Worm (Caenorhabditis elegans) whole organism, early embryonic: ENCODE measurements around the gene C23H4.6.
A peak's percentile ranks its signal among the peaks of the same experiment; 100 is the strongest.

Source experiments
- B0310.2 ChIP-seq: sonication (generic microtip); optimal IDR thresholded peaks from 2 replicates; lab custom pipeline; 2016; ENCODE audit warnings: mild to moderate bottlenecking, missing genetic modification characterization, missing compliant biosample characterization
- F13C5.2 ChIP-seq: sonication (generic microtip); optimal IDR thresholded peaks from 2 replicates; lab custom pipeline; 2017; ENCODE audit warnings: mild to moderate bottlenecking, missing genetic modification characterization, inconsistent platforms, missing compliant biosample characterization
- aly-1 ChIP-seq: sonication (generic microtip); optimal IDR thresholded peaks from 2 replicates; lab custom pipeline; 2016; ENCODE audit warnings: missing genetic modification characterization, missing compliant biosample characterization
- ama-1 ChIP-seq: fragments of 150-350 bp; optimal IDR thresholded peaks from 2 replicates; lab custom pipeline; 2014
- ceh-13 ChIP-seq: fragments of 200-800 bp; sonication (Bioruptor generic); optimal IDR thresholded peaks from 2 replicates; lab custom pipeline; 2018; ENCODE audit warnings: mild to moderate bottlenecking, missing genetic modification characterization, missing compliant biosample characterization
- ceh-36 ChIP-seq: sonication (generic microtip); optimal IDR thresholded peaks from 2 replicates; lab custom pipeline; 2016; ENCODE audit warnings: missing genetic modification characterization, inconsistent platforms, missing compliant biosample characterization
- ets-7 ChIP-seq: sonication (generic microtip); optimal IDR thresholded peaks from 2 replicates; lab custom pipeline; 2016; ENCODE audit warnings: missing genotype, missing genetic modification characterization, missing compliant biosample characterization
- flt-1 ChIP-seq: fragments of 200-800 bp; sonication (Bioruptor generic); IDR thresholded peaks from 2 replicates; pipeline ENCODE4 v1.3.6; 2022; ENCODE audit warnings: missing genetic modification characterization, missing compliant biosample characterization
- hmbx-1 ChIP-seq: sonication (generic microtip); optimal IDR thresholded peaks from 2 replicates; lab custom pipeline; 2016; ENCODE audit warnings: mild to moderate bottlenecking, missing genetic modification characterization, missing compliant biosample characterization
- hmg-4 ChIP-seq: fragments of 200-800 bp; sonication (Bioruptor generic); optimal IDR thresholded peaks from 2 replicates; lab custom pipeline; 2018; ENCODE audit warnings: mild to moderate bottlenecking, missing genetic modification characterization, missing compliant biosample characterization
- hnd-1 ChIP-seq: sonication (generic microtip); optimal IDR thresholded peaks from 2 replicates; lab custom pipeline; 2016; ENCODE audit warnings: missing genetic modification characterization, missing compliant biosample characterization
- pes-1 ChIP-seq: fragments of 200-800 bp; sonication (Bioruptor generic); IDR thresholded peaks from 2 replicates; pipeline ENCODE4 v1.3.6; 2022; ENCODE audit warnings: missing genetic modification reagents, missing genetic modification characterization, missing compliant biosample characterization
- scrt-1 ChIP-seq: fragments of 200-800 bp; sonication (Bioruptor generic); IDR thresholded peaks from 2 replicates; pipeline ENCODE4 v1.3.6; 2022; ENCODE audit warnings: missing genetic modification characterization, missing compliant biosample characterization
- sea-1 ChIP-seq: fragments of 200-800 bp; sonication (Bioruptor generic); conservative IDR thresholded peaks from 2 replicates; pipeline ENCODE4 v1.3.6; 2022; ENCODE audit warnings: missing genetic modification characterization, missing compliant biosample characterization
- tbx-11 ChIP-seq: fragments of 200-800 bp; sonication (Bioruptor generic); IDR thresholded peaks from 2 replicates; pipeline ENCODE4 v1.3.6; 2022; ENCODE audit warnings: missing genetic modification characterization, missing compliant biosample characterization
- tbx-37 ChIP-seq: fragments of 200-800 bp; sonication (Bioruptor generic); conservative IDR thresholded peaks from 2 replicates; pipeline ENCODE4 v1.3.6; 2022; ENCODE audit warnings: missing genetic modification reagents, missing genetic modification characterization, missing compliant biosample characterization
- tra-4 ChIP-seq: sonication (generic microtip); optimal IDR thresholded peaks from 2 replicates; lab custom pipeline; 2017; ENCODE audit warnings: missing genetic modification characterization, missing compliant biosample characterization

The C23H4.6 gene

DNA sequence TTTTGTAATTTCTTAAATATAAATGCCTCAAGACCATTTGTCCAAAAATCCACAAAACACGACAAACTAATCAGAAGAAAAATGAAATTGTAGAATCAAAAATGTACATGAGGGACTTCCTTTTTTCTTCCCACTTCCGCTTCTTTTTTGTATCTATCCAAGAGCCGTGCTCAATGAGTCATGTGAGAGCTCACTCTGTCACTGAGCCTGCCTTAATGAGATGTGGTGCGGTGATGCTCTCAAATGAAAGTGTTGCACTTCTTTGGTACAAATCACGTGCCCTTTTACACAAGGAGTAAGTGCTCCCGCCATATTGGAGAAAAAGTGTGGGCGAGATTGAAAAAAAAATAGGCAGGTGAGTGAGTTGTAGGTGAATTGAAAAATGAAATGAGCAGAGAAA lies 31.1 kb upstream of the C23H4.6 start:
- TF ChIP-seq tra-4 (tag; lab: Kevin White, UChicago) (no peak), sea-1 (GFP tag; lab: Robert Waterston, UW) (no peak), hmg-4 (no peak), ceh-36 (no peak), hmbx-1 (tag; lab: Kevin White, UChicago) (no peak), ets-7 (tag; lab: Kevin White, UChicago) (no peak), hnd-1 (no peak)

DNA sequence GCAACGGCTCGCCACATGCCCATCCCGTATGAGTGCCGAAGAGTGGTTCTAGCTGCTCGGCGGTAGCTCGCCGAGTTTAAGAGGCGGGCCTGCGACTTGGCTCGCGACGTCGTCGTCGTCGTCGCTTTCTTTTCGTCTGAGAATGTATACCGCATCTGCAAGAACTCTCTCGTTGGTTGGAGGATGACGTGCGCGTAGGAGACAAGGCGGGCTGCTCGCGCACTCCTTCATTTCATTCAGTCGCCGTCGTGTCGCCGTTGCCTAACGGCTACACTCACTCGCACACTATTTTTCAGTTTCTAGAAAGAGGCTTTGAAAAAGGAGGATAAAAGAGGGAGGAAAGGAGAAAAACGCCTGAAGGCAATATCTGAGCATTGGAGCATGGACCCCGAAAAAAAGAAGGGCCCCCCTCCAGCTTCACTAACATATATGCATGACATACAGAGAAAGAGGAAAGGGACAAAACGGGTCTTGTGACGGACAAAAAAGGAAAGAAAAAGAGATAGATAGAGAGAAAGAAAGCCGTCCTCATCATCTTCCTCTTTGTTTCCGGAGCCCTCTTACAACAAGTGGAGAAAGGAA lies 29.8 kb upstream of the C23H4.6 start:
- TF ChIP-seq ama-1 (lab: Kevin White, UChicago) (no peak), F13C5.2 (tag; lab: Kevin White, UChicago) (peak; percentile 24)

DNA sequence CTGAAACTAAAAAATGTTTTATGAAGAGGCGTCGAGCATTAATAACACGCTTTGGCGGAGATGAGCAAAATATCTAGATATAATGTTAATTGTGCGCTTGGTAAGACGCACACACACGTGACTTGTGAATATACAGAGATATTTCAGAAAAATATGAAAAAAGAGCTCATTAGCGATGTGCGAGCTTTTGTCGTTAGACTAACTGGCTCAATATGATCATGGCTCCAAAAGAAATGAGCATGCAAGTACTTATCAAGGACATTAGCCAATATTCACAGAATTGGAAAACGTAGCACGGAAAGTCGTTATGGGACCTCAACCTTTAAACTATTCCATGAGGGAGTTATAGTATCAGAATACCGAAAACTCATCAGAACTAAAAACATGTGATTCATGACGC lies 28.3 kb upstream of the C23H4.6 start:
- no peak for TF ChIP-seq hnd-1
- TF ChIP-seq F13C5.2 (tag; lab: Kevin White, UChicago) = no peak
- TF ChIP-seq pes-1 (GFP tag; lab: Robert Waterston, UW) = no peak
- TF ChIP-seq hmg-4 = no peak
- no peak for TF ChIP-seq aly-1 (tag; lab: Kevin White, UChicago)
- no peak for TF ChIP-seq tbx-11 (GFP tag; lab: Robert Waterston, UW)
- no peak for TF ChIP-seq scrt-1
- no peak for TF ChIP-seq hmbx-1 (tag; lab: Kevin White, UChicago)
- TF ChIP-seq B0310.2 (tag; lab: Kevin White, UChicago) = no peak
- no peak for TF ChIP-seq ets-7 (tag; lab: Kevin White, UChicago)
- no peak for TF ChIP-seq tbx-37
- no peak for TF ChIP-seq ceh-36
- no peak for TF ChIP-seq ceh-13 (GFP tag; lab: Kevin White, UChicago)
- no peak for TF ChIP-seq flt-1 (GFP tag; lab: Robert Waterston, UW)
- no peak for TF ChIP-seq sea-1 (GFP tag; lab: Robert Waterston, UW)
- no peak for TF ChIP-seq tra-4 (tag; lab: Kevin White, UChicago)
- TF ChIP-seq ama-1 (lab: Kevin White, UChicago) = no peak

DNA sequence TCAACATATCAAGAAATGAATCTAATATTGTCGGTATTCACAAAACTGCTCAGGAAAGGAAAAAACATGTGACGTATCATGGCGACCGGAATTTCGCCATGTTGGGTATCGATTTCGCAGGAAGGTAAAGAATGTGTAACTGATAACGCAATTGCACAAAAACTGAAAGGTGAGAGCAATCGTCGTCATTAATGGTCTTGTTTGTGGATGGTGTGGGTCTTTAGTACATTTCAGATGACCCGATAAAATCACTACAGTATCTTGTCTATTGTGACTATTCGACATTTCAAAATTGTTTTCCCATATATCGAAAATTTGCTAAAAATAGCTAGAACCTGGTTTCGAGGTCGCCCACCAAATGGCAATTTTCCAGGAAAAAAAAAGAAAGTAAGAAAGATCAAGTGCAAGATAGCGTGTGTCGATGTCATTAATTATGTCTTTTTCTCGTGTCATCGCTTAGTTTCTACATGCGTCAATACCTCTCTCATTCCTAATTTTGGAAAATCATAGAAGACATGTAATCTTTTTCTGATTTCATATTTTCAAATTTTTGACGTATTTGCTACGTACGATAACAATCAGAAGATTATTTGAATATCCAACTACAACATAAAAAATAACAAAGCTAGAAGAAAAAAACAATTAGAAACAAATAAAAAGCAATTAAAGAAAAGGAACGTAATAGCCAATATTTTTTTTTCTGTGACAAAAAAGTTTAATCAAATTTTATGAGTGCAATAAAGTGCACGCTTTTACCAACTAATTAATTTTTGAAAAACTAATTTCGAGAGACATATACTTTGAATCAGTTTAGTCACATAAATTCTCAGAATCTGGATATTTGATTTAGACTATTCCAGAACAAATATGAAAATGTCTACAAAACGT lies 25.0 kb upstream of the C23H4.6 start:
- TF ChIP-seq tbx-11 (GFP tag; lab: Robert Waterston, UW) (no peak), tbx-37 (no peak), ceh-13 (GFP tag; lab: Kevin White, UChicago) (no peak), ama-1 (lab: Kevin White, UChicago) (no peak), ceh-36 (no peak), pes-1 (GFP tag; lab: Robert Waterston, UW) (no peak), hnd-1 (no peak), flt-1 (GFP tag; lab: Robert Waterston, UW) (no peak), hmg-4 (no peak), aly-1 (tag; lab: Kevin White, UChicago) (no peak), B0310.2 (tag; lab: Kevin White, UChicago) (no peak), sea-1 (GFP tag; lab: Robert Waterston, UW) (no peak), tra-4 (tag; lab: Kevin White, UChicago) (no peak)

DNA sequence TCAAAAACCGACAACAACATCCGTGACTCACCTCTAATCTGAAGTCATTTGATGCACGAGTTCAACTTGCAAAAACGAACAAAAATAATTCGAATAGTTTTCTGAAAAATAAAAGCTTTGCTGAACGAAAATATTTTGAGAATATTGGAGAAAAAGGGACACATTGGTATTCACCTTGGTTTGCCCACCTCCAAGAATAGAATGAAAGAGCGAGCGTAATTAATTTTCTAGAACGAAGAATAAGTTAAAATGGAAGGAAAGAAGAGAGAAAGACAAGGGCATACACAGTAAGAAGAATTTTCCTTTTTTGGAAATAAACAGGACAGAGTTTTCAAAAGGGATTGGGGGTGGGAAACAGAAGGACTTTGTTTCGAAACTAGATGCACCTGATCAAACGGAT lies 22.6 kb upstream of the C23H4.6 start, which contains the start of gene cab-1:
TSS of gene cab-1 (minus strand) at position 101 of the 400 bp plus-strand sequence.
- TF ChIP-seq tbx-11 (GFP tag; lab: Robert Waterston, UW) = no peak
- TF ChIP-seq ceh-36 = no peak
- TF ChIP-seq ceh-13 (GFP tag; lab: Kevin White, UChicago) = no peak
- TF ChIP-seq pes-1 (GFP tag; lab: Robert Waterston, UW) = no peak
- TF ChIP-seq hnd-1 = no peak
- TF ChIP-seq ets-7 (tag; lab: Kevin White, UChicago) = no peak
- TF ChIP-seq aly-1 (tag; lab: Kevin White, UChicago) = no peak
- TF ChIP-seq scrt-1 = no peak
- TF ChIP-seq ama-1 (lab: Kevin White, UChicago) = no peak
- no peak for TF ChIP-seq tra-4 (tag; lab: Kevin White, UChicago)
- no peak for TF ChIP-seq sea-1 (GFP tag; lab: Robert Waterston, UW)
- no peak for TF ChIP-seq hmg-4
- TF ChIP-seq hmbx-1 (tag; lab: Kevin White, UChicago) = no peak
- TF ChIP-seq flt-1 (GFP tag; lab: Robert Waterston, UW) = no peak
- no peak for TF ChIP-seq F13C5.2 (tag; lab: Kevin White, UChicago)
- no peak for TF ChIP-seq tbx-37
- no peak for TF ChIP-seq B0310.2 (tag; lab: Kevin White, UChicago)

DNA sequence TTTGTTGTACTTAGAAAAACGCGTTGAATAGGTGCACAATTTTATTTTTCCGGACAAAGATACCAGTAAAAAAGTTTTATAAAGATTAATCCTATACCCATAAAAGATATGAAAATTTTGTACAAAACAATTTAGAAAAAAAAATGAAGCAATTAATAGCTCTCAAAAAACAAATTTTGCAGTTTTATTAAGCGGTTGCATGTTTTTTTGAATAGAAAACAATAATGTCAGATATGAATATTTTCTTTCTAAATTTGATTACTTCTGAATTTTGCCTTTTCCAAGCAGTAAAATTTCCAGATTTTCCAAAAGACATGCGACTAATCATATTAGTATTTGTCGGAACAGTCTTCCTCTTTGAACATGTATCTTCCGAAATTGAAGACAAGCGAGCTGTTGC lies 18.5 kb upstream of the C23H4.6 start, which contains the start of gene C23H4.8:
TSS of gene C23H4.8 (plus strand) at position 301 of the 400 bp plus-strand sequence.
- TF ChIP-seq aly-1 (tag; lab: Kevin White, UChicago) (no peak), ceh-36 (no peak), ama-1 (lab: Kevin White, UChicago) (no peak), hmbx-1 (tag; lab: Kevin White, UChicago) (no peak), ceh-13 (GFP tag; lab: Kevin White, UChicago) (no peak)

DNA sequence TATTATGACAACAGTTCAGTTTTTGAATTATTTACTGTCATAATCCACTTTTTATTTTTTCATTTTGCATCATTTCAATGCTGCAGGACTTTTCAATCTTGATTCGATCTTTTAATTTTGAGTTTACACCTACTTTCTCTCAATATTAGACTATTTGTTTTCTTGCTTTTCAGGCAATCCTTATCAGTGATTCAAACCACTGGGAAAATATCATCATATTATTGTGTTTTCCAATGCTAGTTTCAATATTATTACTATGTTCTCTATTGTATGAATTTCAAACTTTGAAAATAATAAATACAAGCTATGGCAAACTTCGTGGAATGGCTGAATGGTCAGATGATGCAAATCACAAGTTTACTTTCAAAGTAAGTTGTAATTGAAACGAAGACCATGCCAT lies 15.9 kb upstream of the C23H4.6 start, which contains the start of gene cest-8:
TSS of gene cest-8 (plus strand) at position 184 of the 400 bp plus-strand sequence.
- TF ChIP-seq ama-1 (lab: Kevin White, UChicago) (no peak), ceh-13 (GFP tag; lab: Kevin White, UChicago) (no peak), F13C5.2 (tag; lab: Kevin White, UChicago) (no peak), B0310.2 (tag; lab: Kevin White, UChicago) (no peak), flt-1 (GFP tag; lab: Robert Waterston, UW) (no peak), tra-4 (tag; lab: Kevin White, UChicago) (no peak), hmg-4 (no peak), pes-1 (GFP tag; lab: Robert Waterston, UW) (no peak), ets-7 (tag; lab: Kevin White, UChicago) (no peak), aly-1 (tag; lab: Kevin White, UChicago) (no peak), hnd-1 (no peak), scrt-1 (no peak), ceh-36 (no peak), tbx-11 (GFP tag; lab: Robert Waterston, UW) (no peak), hmbx-1 (tag; lab: Kevin White, UChicago) (no peak)
